Worm (Caenorhabditis elegans): ENCODE measurements around the gene cht-4.

The cht-4 gene

ce11 chrIII:1604514-1604976 lies 52.7 kb downstream of the cht-4 start, which contains the start of gene Y22D7AL.6 (continued):
- TF ChIP-seq tbx-9 (tag; optimal IDR thresholded peaks at IDR 0.05; ENCODE audit: borderline replicate concordance) = no peak
- TF ChIP-seq F52B5.7 (tag; optimal IDR thresholded peaks at IDR 0.05) = peak; percentile 80
- TF ChIP-seq Y67H2A.10 (GFP tag; conservative IDR thresholded peaks at IDR 0.05) = peak; percentile 53; the same call in 1 of the 2 replicates
- TF ChIP-seq mcd-1 (GFP tag; IDR thresholded peaks at IDR 0.05) = peak; percentile 77
- no peak for TF ChIP-seq ceh-91 (GFP tag; IDR thresholded peaks at IDR 0.05)
- peak in 1 of 3 experiments; percentile 58 for TF ChIP-seq lin-35 (GFP tag; optimal IDR thresholded peaks at IDR 0.05)
- peak; percentile 83 for TF ChIP-seq nfyb-1 (GFP tag; IDR thresholded peaks at IDR 0.05)
- peak; percentile 42 for TF ChIP-seq T07F8.4 (tag; optimal IDR thresholded peaks at IDR 0.05)
- TF ChIP-seq chd-7 (tag; optimal IDR thresholded peaks at IDR 0.05) = peak; percentile 76
- no peak for TF ChIP-seq F55B11.4 (tag; optimal IDR thresholded peaks at IDR 0.05; ENCODE audit: borderline replicate concordance, insufficient read depth)
- peak; percentile 77 for TF ChIP-seq fkh-3 (tag; optimal IDR thresholded peaks at IDR 0.05)
- TF ChIP-seq attf-6 (GFP tag; IDR thresholded peaks at IDR 0.05) = 0 out of 2 replicates have a peak, but pooled peaks have one; percentile 32
- peak; percentile 14 for TF ChIP-seq ceh-79 (tag; optimal IDR thresholded peaks at IDR 0.05)
- TF ChIP-seq egrh-3 (GFP tag; IDR thresholded peaks at IDR 0.05) = peak; percentile 46; the same call in 1 of the 2 replicates
- TF ChIP-seq hmg-1.2 (GFP tag; IDR thresholded peaks at IDR 0.05) = peak; percentile 72
- TF ChIP-seq madf-10 (tag; optimal IDR thresholded peaks at IDR 0.05) = peak; percentile 77
- peak; percentile 87 for TF ChIP-seq lin-26 (GFP tag; IDR thresholded peaks at IDR 0.05)
- TF ChIP-seq ztf-6 (GFP tag; IDR thresholded peaks at IDR 0.05) = 0 out of 2 replicates have a peak, but pooled peaks have one; percentile 33
- TF ChIP-seq nhr-90 (tag; optimal IDR thresholded peaks at IDR 0.05) = peak; percentile 84
- TF ChIP-seq nhr-80 (tag; optimal IDR thresholded peaks at IDR 0.05) = no peak
- TF ChIP-seq D2030.7 (GFP tag; IDR thresholded peaks at IDR 0.05) = peak; percentile 86
- 0 out of 2 replicates have a peak, but pooled peaks have one; percentile 63 for TF ChIP-seq cebp-2 (GFP tag; IDR thresholded peaks at IDR 0.05)
- peak; percentile 9 for TF ChIP-seq ets-4 (GFP tag; optimal IDR thresholded peaks at IDR 0.05)
- peak; percentile 56 for TF ChIP-seq somi-1 (GFP tag; optimal IDR thresholded peaks at IDR 0.05)
- TF ChIP-seq rpc-1 (optimal IDR thresholded peaks at IDR 0.05) = peak; percentile 92
- peak; percentile 76 for TF ChIP-seq rpc-1 (tag; optimal IDR thresholded peaks at IDR 0.05)
- TF ChIP-seq zim-3 (tag; optimal IDR thresholded peaks at IDR 0.05) = peak; percentile 80
- TF ChIP-seq K12H6.12 (tag; optimal IDR thresholded peaks at IDR 0.05) = peak; percentile 53
- peak; percentile 81 for TF ChIP-seq dox-1 (GFP tag; IDR thresholded peaks at IDR 0.05)
- TF ChIP-seq hsf-1 (GFP tag; IDR thresholded peaks at IDR 0.05) = peak; percentile 36; the same call in 1 of the 2 replicates
- 0 out of 2 replicates have a peak, but pooled peaks have one; percentile 29 for TF ChIP-seq Y79H2A.3 (GFP tag; conservative IDR thresholded peaks at IDR 0.05)
- TF ChIP-seq tlf-1 (GFP tag; optimal IDR thresholded peaks at IDR 0.05) = peak; percentile 44
- peak; percentile 67 for TF ChIP-seq rcor-1 (GFP tag; IDR thresholded peaks at IDR 0.05)
- TF ChIP-seq lin-40 (tag; optimal IDR thresholded peaks at IDR 0.05) = peak; percentile 63
- peak; percentile 10 for TF ChIP-seq F23B12.7 (tag; optimal IDR thresholded peaks at IDR 0.05; ENCODE audit: insufficient read depth)
- no peak for TF ChIP-seq F10E7.11 (tag; optimal IDR thresholded peaks at IDR 0.05)
- peak; percentile 43 for TF ChIP-seq ztf-26 (tag; optimal IDR thresholded peaks at IDR 0.05)
- peak in 1 of 2 experiments; percentile 57 for TF ChIP-seq let-607 (tag; optimal IDR thresholded peaks at IDR 0.05)
- peak; percentile 65 for TF ChIP-seq ceh-100 (GFP tag; IDR thresholded peaks at IDR 0.05)
- no peak for TF ChIP-seq sdz-38 (tag; optimal IDR thresholded peaks at IDR 0.05)
- TF ChIP-seq pha-4 (tag; optimal IDR thresholded peaks at IDR 0.05) = no peak
- no peak for TF ChIP-seq mel-28 (tag; optimal IDR thresholded peaks at IDR 0.05; ENCODE audit: borderline replicate concordance)
- no peak for TF ChIP-seq lag-1 (GFP tag; IDR thresholded peaks at IDR 0.05)
- no peak for TF ChIP-seq xnd-1 (tag; optimal IDR thresholded peaks at IDR 0.05)
- TF ChIP-seq B0035.1 (tag; optimal IDR thresholded peaks at IDR 0.05) = peak; percentile 49
- 0 out of 2 replicates have a peak, but pooled peaks have one; percentile 5 for TF ChIP-seq nfya-2 (GFP tag; IDR thresholded peaks at IDR 0.05)
- no peak for TF ChIP-seq hrde-1 (tag; optimal IDR thresholded peaks at IDR 0.05; ENCODE audit: borderline replicate concordance)
- TF ChIP-seq snpc-1.1 (tag; optimal IDR thresholded peaks at IDR 0.05; ENCODE audit: insufficient read depth) = no peak
